Worm (Caenorhabditis elegans) whole organism, L4/young adult: ENCODE data around the gene srh-85.

Experiments used
- W03F9.2 ChIP-seq: fragments of 150-350 bp; optimal IDR thresholded peaks from 2 replicates; lab custom pipeline; 2014; ENCODE audit warnings: missing biosample characterization, missing genetic modification characterization
- dao-5 ChIP-seq: sonication (generic microtip); optimal IDR thresholded peaks from 2 replicates; lab custom pipeline; 2016; ENCODE audit warnings: missing genotype, missing genetic modification characterization, moderate library complexity, missing compliant biosample characterization
- him-1 ChIP-seq: sonication (generic microtip); optimal IDR thresholded peaks from 2 replicates; lab custom pipeline; 2016; ENCODE audit warnings: missing genotype, missing genetic modification reagents, missing genetic modification characterization, missing compliant biosample characterization

ce11 chrV:2979978-2980377, 7.3 kb downstream of the srh-85 start, which contains the start of gene srw-118:
- TF ChIP-seq him-1 (tag; lab: Kevin White, UChicago) = no peak
- TF ChIP-seq W03F9.2 (tag; lab: Kevin White, UChicago) = no peak
- TF ChIP-seq dao-5 = no peak
